Worm (Caenorhabditis elegans) whole organism, L1 larva: ENCODE data around the gene snap-29.

ENCODE experiments used
- C16A3.4 ChIP-seq: fragments of 150-350 bp; optimal IDR thresholded peaks from 2 replicates; lab custom pipeline; 2014; ENCODE audit warnings: missing biosample characterization, missing genetic modification characterization
- C34B4.2 ChIP-seq: sonication (generic microtip); optimal IDR thresholded peaks from 2 replicates; lab custom pipeline; 2017; ENCODE audit warnings: mild to moderate bottlenecking, missing genetic modification characterization, missing compliant biosample characterization
- aha-1 ChIP-seq: fragments of 150-350 bp; optimal IDR thresholded peaks from 2 replicates; lab custom pipeline; 2014; ENCODE audit warnings: missing biosample characterization, missing genetic modification characterization
- ceh-63 ChIP-seq: fragments of 200-800 bp; sonication (Bioruptor generic); optimal IDR thresholded peaks from 2 replicates; lab custom pipeline; 2018; ENCODE audit warnings: mild to moderate bottlenecking, missing genetic modification characterization, missing compliant biosample characterization
- ceh-8 ChIP-seq: fragments of 200-800 bp; sonication (Bioruptor generic); optimal IDR thresholded peaks from 2 replicates; lab custom pipeline; 2018; ENCODE audit warnings: mild to moderate bottlenecking, missing genetic modification characterization, moderate library complexity, missing compliant biosample characterization
- ceh-82 ChIP-seq, 3 experiments: fragments of 150-350 bp in 1 of 3; sonication (generic microtip) in 2 of 3; optimal IDR thresholded peaks; 2 replicates each; lab custom pipeline; 2014 to 2017; ENCODE audit warnings: missing biosample characterization in 3 of 3, missing genetic modification characterization in 3 of 3
- ceh-90 ChIP-seq: sonication (generic microtip); optimal IDR thresholded peaks from 2 replicates; lab custom pipeline; 2016; ENCODE audit warnings: missing genetic modification characterization, missing compliant biosample characterization
- ces-1 ChIP-seq: fragments of 150-350 bp; optimal IDR thresholded peaks from 2 replicates; lab custom pipeline; 2014; ENCODE audit warnings: missing biosample characterization, missing genetic modification reagents, missing genetic modification characterization
- dpl-1 ChIP-seq, 3 experiments: fragments of 150-350 bp in 2 of 3; sonication (generic microtip) in 1 of 3; optimal IDR thresholded peaks; 2 replicates each; lab custom pipeline; 2014 to 2017; ENCODE audit warnings: missing biosample characterization in 3 of 3, missing genetic modification characterization in 3 of 3, missing genetic modification reagents in 3 of 3
- efl-1 ChIP-seq, 4 experiments: fragments of 150-350 bp; optimal IDR thresholded peaks in 3 of 4; peaks in 1 of 4; 1 replicate in 1 of 4; 2 replicates in 3 of 4; lab custom pipeline; 2014; ENCODE audit warnings: missing biosample characterization in 2 of 4, missing genetic modification characterization in 2 of 4, missing genetic modification reagents in 2 of 4
- efl-3 ChIP-seq: fragments of 200-800 bp; sonication (Bioruptor generic); optimal IDR thresholded peaks from 2 replicates; lab custom pipeline; 2018; ENCODE audit warnings: mild to moderate bottlenecking, missing genetic modification characterization, missing compliant biosample characterization
- egl-13 ChIP-seq: sonication (generic microtip); optimal IDR thresholded peaks from 2 replicates; lab custom pipeline; 2016; ENCODE audit warnings: missing genotype, missing genetic modification reagents, missing genetic modification characterization, missing compliant biosample characterization
- egl-27 ChIP-seq, 2 experiments: fragments of 150-350 bp in 1 of 2; sonication (generic microtip); optimal IDR thresholded peaks; 3 replicates each; lab custom pipeline; 2017 to 2018; ENCODE audit warnings: missing biosample characterization in 2 of 2, missing genetic modification characterization in 2 of 2, missing genetic modification reagents in 2 of 2
- elt-2 ChIP-seq: sonication (generic microtip); optimal IDR thresholded peaks from 2 replicates; lab custom pipeline; 2016; ENCODE audit warnings: missing genetic modification characterization, mild to moderate bottlenecking, inconsistent platforms, missing compliant biosample characterization, missing genetic modification reagents
- elt-3 ChIP-seq, 6 experiments: fragments of 150-350 bp in 1 of 6; sonication (generic microtip); optimal IDR thresholded peaks; 2 replicates each; lab custom pipeline; 2017 to 2018; ENCODE audit warnings: missing biosample characterization in 6 of 6, missing genetic modification characterization in 6 of 6, inconsistent platforms in 1 of 6
- fkh-4 ChIP-seq: sonication (generic microtip); optimal IDR thresholded peaks from 2 replicates; lab custom pipeline; 2016; ENCODE audit warnings: missing compliant biosample characterization, missing genetic modification characterization, borderline replicate concordance
- fos-1 ChIP-seq: fragments of 150-350 bp; optimal IDR thresholded peaks from 2 replicates; lab custom pipeline; 2014; ENCODE audit warnings: missing biosample characterization, missing genetic modification characterization
- grh-1 ChIP-seq: fragments of 200-800 bp; sonication (Bioruptor generic); IDR thresholded peaks from 2 replicates; pipeline ENCODE4 v1.3.6; 2022; ENCODE audit warnings: missing genetic modification reagents, missing genetic modification characterization, missing compliant biosample characterization
- hlh-4 ChIP-seq: sonication (generic microtip); optimal IDR thresholded peaks from 2 replicates; lab custom pipeline; 2016; ENCODE audit warnings: mild to moderate bottlenecking, missing genetic modification characterization, missing compliant biosample characterization
- hpl-2 ChIP-seq: fragments of 150-350 bp; optimal IDR thresholded peaks from 2 replicates; lab custom pipeline; 2014; ENCODE audit warnings: missing biosample characterization, missing genetic modification reagents, missing genetic modification characterization
- irx-1 ChIP-seq: sonication (generic microtip); optimal IDR thresholded peaks from 2 replicates; lab custom pipeline; 2016; ENCODE audit warnings: missing genetic modification characterization, missing compliant biosample characterization
- jun-1 ChIP-seq: fragments of 150-350 bp; optimal IDR thresholded peaks from 2 replicates; lab custom pipeline; 2014; ENCODE audit warnings: missing biosample characterization, missing genetic modification reagents, missing genetic modification characterization
- lin-13 ChIP-seq: fragments of 150-350 bp; optimal IDR thresholded peaks from 2 replicates; lab custom pipeline; 2014; ENCODE audit warnings: missing biosample characterization, missing genetic modification reagents, missing genetic modification characterization
- lin-14 ChIP-seq: fragments of 200-800 bp; sonication (Bioruptor generic); optimal IDR thresholded peaks from 2 replicates; lab custom pipeline; 2018; ENCODE audit warnings: mild to moderate bottlenecking, missing genetic modification characterization, moderate library complexity, missing compliant biosample characterization
- lin-15B ChIP-seq: fragments of 150-350 bp; sonication (generic microtip); optimal IDR thresholded peaks from 3 replicates; lab custom pipeline; 2014; ENCODE audit warnings: missing biosample characterization, missing genetic modification characterization
- lin-35 ChIP-seq, 2 experiments: fragments of 150-350 bp; optimal IDR thresholded peaks; 2 replicates each; lab custom pipeline; 2014; ENCODE audit warnings: missing biosample characterization in 2 of 2, missing genetic modification characterization in 2 of 2, missing genetic modification reagents in 2 of 2
- mdl-1 ChIP-seq, 2 experiments: fragments of 150-350 bp; optimal IDR thresholded peaks; 2 replicates each; lab custom pipeline; 2014 to 2017; ENCODE audit warnings: missing biosample characterization in 2 of 2, missing genetic modification characterization in 2 of 2, inconsistent platforms in 1 of 2
- mef-2 ChIP-seq: fragments of 150-350 bp; optimal IDR thresholded peaks from 2 replicates; lab custom pipeline; 2014; ENCODE audit warnings: missing biosample characterization, missing genetic modification characterization
- mep-1 ChIP-seq: fragments of 150-350 bp; optimal IDR thresholded peaks from 2 replicates; lab custom pipeline; 2014; ENCODE audit warnings: missing biosample characterization, missing genetic modification characterization
- nhr-11 ChIP-seq: fragments of 150-350 bp; optimal IDR thresholded peaks from 2 replicates; lab custom pipeline; 2014; ENCODE audit warnings: missing biosample characterization, missing genetic modification characterization
- nhr-12 ChIP-seq: sonication (generic microtip); optimal IDR thresholded peaks from 2 replicates; lab custom pipeline; 2017; ENCODE audit warnings: missing biosample characterization, missing genetic modification characterization
- nhr-237 ChIP-seq: fragments of 150-350 bp; optimal IDR thresholded peaks from 2 replicates; lab custom pipeline; 2014; ENCODE audit warnings: missing biosample characterization, missing genetic modification characterization
- nhr-28 ChIP-seq: fragments of 150-350 bp; optimal IDR thresholded peaks from 2 replicates; lab custom pipeline; 2014; ENCODE audit warnings: missing biosample characterization, missing genetic modification characterization
- nhr-47 ChIP-seq: sonication (generic microtip); optimal IDR thresholded peaks from 2 replicates; lab custom pipeline; 2016; ENCODE audit warnings: mild to moderate bottlenecking, missing genetic modification characterization, moderate library complexity, missing compliant biosample characterization
- nhr-71 ChIP-seq: sonication (generic microtip); optimal IDR thresholded peaks from 2 replicates; lab custom pipeline; 2016; ENCODE audit warnings: mild to moderate bottlenecking, missing genetic modification characterization, moderate library complexity, missing compliant biosample characterization
- nhr-76 ChIP-seq: sonication (generic microtip); optimal IDR thresholded peaks from 2 replicates; lab custom pipeline; 2017; ENCODE audit warnings: missing biosample characterization, missing genetic modification characterization
- nhr-85 ChIP-seq: sonication (generic microtip); peaks from one replicate; lab custom pipeline; 2016; ENCODE audit warnings: missing genetic modification characterization, inconsistent platforms, missing compliant biosample characterization
- pag-3 ChIP-seq: sonication (generic microtip); optimal IDR thresholded peaks from 2 replicates; lab custom pipeline; 2017; ENCODE audit warnings: missing genetic modification characterization, mild to moderate bottlenecking, missing compliant biosample characterization, antibody characterized with exemption, borderline replicate concordance; ENCODE audit not compliant: insufficient read depth
- pqm-1 ChIP-seq: sonication (generic microtip); optimal IDR thresholded peaks from 3 replicates; lab custom pipeline; 2017; ENCODE audit warnings: missing biosample characterization, missing genetic modification characterization
- snpc-4 ChIP-seq: fragments of 150-350 bp; optimal IDR thresholded peaks from 2 replicates; lab custom pipeline; 2014; ENCODE audit warnings: missing biosample characterization, missing genetic modification characterization
- snu-23 ChIP-seq: sonication (generic microtip); optimal IDR thresholded peaks from 2 replicates; lab custom pipeline; 2016; ENCODE audit warnings: missing genetic modification characterization, missing compliant biosample characterization
- sptf-1 ChIP-seq: fragments of 150-350 bp; optimal IDR thresholded peaks from 2 replicates; lab custom pipeline; 2014; ENCODE audit warnings: missing biosample characterization, missing genetic modification characterization
- sup-37 ChIP-seq: fragments of 200-800 bp; sonication (Bioruptor generic); optimal IDR thresholded peaks from 2 replicates; lab custom pipeline; 2018; ENCODE audit warnings: mild to moderate bottlenecking, missing genetic modification characterization, missing compliant biosample characterization
- swsn-7 ChIP-seq: sonication (generic microtip); optimal IDR thresholded peaks from 2 replicates; lab custom pipeline; 2016; ENCODE audit warnings: missing genetic modification characterization, missing compliant biosample characterization
- tbx-2 ChIP-seq: sonication (generic microtip); optimal IDR thresholded peaks from 2 replicates; lab custom pipeline; 2016; ENCODE audit warnings: missing genetic modification characterization, missing compliant biosample characterization
- tlp-1 ChIP-seq: fragments of 150-350 bp; optimal IDR thresholded peaks from 2 replicates; lab custom pipeline; 2014; ENCODE audit warnings: missing biosample characterization, missing genetic modification characterization
- unc-130 ChIP-seq: fragments of 150-350 bp; optimal IDR thresholded peaks from 2 replicates; lab custom pipeline; 2017; ENCODE audit warnings: missing biosample characterization, missing genetic modification characterization, inconsistent platforms
- unc-30 ChIP-seq: sonication (generic microtip); optimal IDR thresholded peaks from 2 replicates; lab custom pipeline; 2017; ENCODE audit warnings: missing biosample characterization, missing genetic modification characterization
- unc-62 ChIP-seq: fragments of 150-350 bp; optimal IDR thresholded peaks from 2 replicates; lab custom pipeline; 2014; ENCODE audit warnings: missing biosample characterization, missing genetic modification reagents, missing genetic modification characterization
- unc-98 ChIP-seq: fragments of 200-800 bp; sonication (Bioruptor generic); IDR thresholded peaks from 2 replicates; pipeline ENCODE4 v1.3.6; 2022; ENCODE audit warnings: missing genetic modification characterization, missing compliant biosample characterization
- vab-15 ChIP-seq: sonication (generic microtip); optimal IDR thresholded peaks from 2 replicates; lab custom pipeline; 2017; ENCODE audit warnings: missing genotype, mild to moderate bottlenecking, missing genetic modification characterization, missing compliant biosample characterization
- zag-1 ChIP-seq: fragments of 150-350 bp; optimal IDR thresholded peaks from 2 replicates; lab custom pipeline; 2014; ENCODE audit warnings: missing biosample characterization, missing genetic modification characterization
- zip-4 ChIP-seq: fragments of 200-800 bp; sonication (Bioruptor generic); optimal IDR thresholded peaks from 2 replicates; lab custom pipeline; 2018; ENCODE audit warnings: mild to moderate bottlenecking, missing genetic modification characterization, moderate library complexity, missing compliant biosample characterization
- ztf-4 ChIP-seq: fragments of 150-350 bp; optimal IDR thresholded peaks from 2 replicates; lab custom pipeline; 2014; ENCODE audit warnings: missing biosample characterization, missing genetic modification characterization

snap-29 gene

ce11 chrIII:8782744-8783143 lies 6.7 kb downstream of the snap-29 start:
- TF ChIP-seq unc-130 (tag; lab: Kevin White, UChicago) (peak; percentile 50), grh-1 (GFP tag; lab: Robert Waterston, UW) (no peak), unc-30 (tag; lab: Kevin White, UChicago) (no peak), zip-4 (no peak), pqm-1 (tag; lab: Kevin White, UChicago) (no peak), C34B4.2 (tag; lab: Kevin White, UChicago) (no peak), mdl-1 (tag; optimal IDR thresholded peaks at IDR 0.05; lab: Kevin White, UChicago) (peak in 1 of 2 experiments; percentile 14), nhr-71 (tag; lab: Kevin White, UChicago) (peak; percentile 51), sup-37 (GFP tag; lab: Kevin White, UChicago) (no peak), ztf-4 (tag; lab: Kevin White, UChicago) (no peak), fos-1 (tag; lab: Kevin White, UChicago) (no peak), nhr-12 (tag; lab: Kevin White, UChicago) (no peak), tbx-2 (tag; lab: Kevin White, UChicago) (no peak), elt-2 (tag; lab: Kevin White, UChicago) (peak; percentile 29), ceh-63 (GFP tag; lab: Kevin White, UChicago) (no peak), snpc-4 (tag; lab: Kevin White, UChicago) (no peak), egl-27 (tag; optimal IDR thresholded peaks at IDR 0.05; lab: Kevin White, UChicago) (no peak), ceh-8 (no peak), elt-3 (tag; optimal IDR thresholded peaks at IDR 0.05; lab: Kevin White, UChicago) (peak in 1 of 6 experiments; percentile 77), nhr-85 (tag; lab: Kevin White, UChicago) (peak; percentile 56), ces-1 (GFP tag; lab: Kevin White, UChicago) (no peak), efl-3 (no peak), lin-35 (GFP tag; optimal IDR thresholded peaks at IDR 0.05; lab: Kevin White, UChicago) (peak in 1 of 2 experiments; percentile 65), lin-14 (GFP tag; lab: Kevin White, UChicago) (peak; percentile 45), egl-13 (tag; lab: Kevin White, UChicago) (no peak), tlp-1 (no peak), mep-1 (tag; lab: Kevin White, UChicago) (no peak), dpl-1 (GFP tag; optimal IDR thresholded peaks at IDR 0.05; lab: Kevin White, UChicago) (no peak), swsn-7 (tag; lab: Kevin White, UChicago) (no peak), nhr-47 (tag; lab: Kevin White, UChicago) (no peak), nhr-76 (tag; lab: Kevin White, UChicago) (no peak), hlh-4 (tag; lab: Kevin White, UChicago) (no peak), pag-3 (tag; lab: Kevin White, UChicago) (no peak), nhr-237 (tag; lab: Kevin White, UChicago) (no peak), sptf-1 (tag; lab: Kevin White, UChicago) (no peak), ceh-82 (tag; optimal IDR thresholded peaks at IDR 0.05; lab: Kevin White, UChicago) (no peak), unc-62 (GFP tag; lab: Kevin White, UChicago) (no peak), nhr-28 (no peak), aha-1 (no peak), snu-23 (GFP tag; lab: Kevin White, UChicago) (peak; percentile 30), fkh-4 (tag; lab: Kevin White, UChicago) (no peak), ceh-90 (tag; lab: Kevin White, UChicago) (no peak), vab-15 (tag; lab: Kevin White, UChicago) (no peak), C16A3.4 (tag; lab: Kevin White, UChicago) (no peak), lin-15B (tag; lab: Kevin White, UChicago) (no peak), irx-1 (tag; lab: Kevin White, UChicago) (no peak), efl-1 (optimal IDR thresholded peaks at IDR 0.05; lab: Kevin White, UChicago) (no peak), efl-1 (GFP tag; optimal IDR thresholded peaks at IDR 0.05 in 1 of 2; lab: Kevin White, UChicago) (peak in 1 of 2 experiments; percentile 19), mef-2 (tag; lab: Kevin White, UChicago) (no peak), zag-1 (tag; lab: Kevin White, UChicago) (no peak), nhr-11 (tag; lab: Kevin White, UChicago) (no peak), jun-1 (tag; lab: Kevin White, UChicago) (no peak), unc-98 (GFP tag; lab: Robert Waterston, UW) (no peak), lin-13 (no peak), hpl-2 (no peak)
